Worm (Caenorhabditis elegans) whole organism, L2 larva: Measurements from ENCODE around the gene idpp-12.

Experiments
- R02D3.7 ChIP-seq: fragments of 150-350 bp; optimal IDR thresholded peaks from 2 replicates; lab custom pipeline; 2014; ENCODE audit warnings: missing biosample characterization, missing genetic modification characterization
- alr-1 ChIP-seq: fragments of 150-350 bp; optimal IDR thresholded peaks from 2 replicates; lab custom pipeline; 2014; ENCODE audit warnings: missing biosample characterization, missing genetic modification characterization
- blmp-1 ChIP-seq: sonication (generic microtip); optimal IDR thresholded peaks from 2 replicates; lab custom pipeline; 2017; ENCODE audit warnings: missing genetic modification characterization, mild to moderate bottlenecking, missing compliant biosample characterization, antibody characterized with exemption, moderate library complexity; ENCODE audit not compliant: insufficient read depth
- fos-1 ChIP-seq: fragments of 150-350 bp; optimal IDR thresholded peaks from 2 replicates; lab custom pipeline; 2014; ENCODE audit warnings: missing biosample characterization, missing genetic modification characterization
- lin-39 ChIP-seq: fragments of 150-350 bp; optimal IDR thresholded peaks from 2 replicates; lab custom pipeline; 2014; ENCODE audit warnings: missing biosample characterization, missing genetic modification reagents, missing genetic modification characterization
- mdl-1 ChIP-seq, 2 experiments: fragments of 150-350 bp in 1 of 2; sonication (generic microtip) in 1 of 2; optimal IDR thresholded peaks; 2 replicates each; lab custom pipeline; 2017; ENCODE audit warnings: missing biosample characterization in 2 of 2, missing genetic modification characterization in 2 of 2
- nhr-11 ChIP-seq: fragments of 150-350 bp; optimal IDR thresholded peaks from 2 replicates; lab custom pipeline; 2014; ENCODE audit warnings: missing biosample characterization, missing genetic modification characterization
- nhr-21 ChIP-seq: fragments of 150-350 bp; optimal IDR thresholded peaks from 2 replicates; lab custom pipeline; 2014; ENCODE audit warnings: missing biosample characterization, missing genetic modification characterization
- nhr-25 ChIP-seq: fragments of 150-350 bp; sonication (generic microtip); optimal IDR thresholded peaks from 3 replicates; lab custom pipeline; 2014; ENCODE audit warnings: missing biosample characterization, missing genetic modification characterization
- snpc-4 ChIP-seq: fragments of 150-350 bp; optimal IDR thresholded peaks from 2 replicates; lab custom pipeline; 2014; ENCODE audit warnings: missing biosample characterization, missing genetic modification characterization
- unc-62 ChIP-seq: fragments of 150-350 bp; optimal IDR thresholded peaks from 2 replicates; lab custom pipeline; 2014; ENCODE audit warnings: missing biosample characterization, missing genetic modification reagents, missing genetic modification characterization
- zag-1 ChIP-seq: fragments of 150-350 bp; optimal IDR thresholded peaks from 2 replicates; lab custom pipeline; 2014; ENCODE audit warnings: missing biosample characterization, missing genetic modification characterization
- ztf-4 ChIP-seq: fragments of 150-350 bp; optimal IDR thresholded peaks from 2 replicates; lab custom pipeline; 2014; ENCODE audit warnings: missing biosample characterization, missing genetic modification characterization

- TF ChIP-seq unc-62: no peak
- TF ChIP-seq ztf-4 (tag; lab: Kevin White, UChicago): no peak
- no peak for TF ChIP-seq alr-1 (tag; lab: Kevin White, UChicago)
- no peak for TF ChIP-seq nhr-25 (tag; lab: Kevin White, UChicago)
- TF ChIP-seq R02D3.7 (tag; lab: Kevin White, UChicago): no peak
- no peak for TF ChIP-seq mdl-1 (tag; optimal IDR thresholded peaks at IDR 0.05; lab: Kevin White, UChicago)
- TF ChIP-seq nhr-21 (tag; lab: Kevin White, UChicago): no peak
- TF ChIP-seq nhr-11 (tag; lab: Kevin White, UChicago): no peak
- TF ChIP-seq lin-39 (tag; lab: Kevin White, UChicago): no peak
- no peak for TF ChIP-seq blmp-1 (tag; lab: Kevin White, UChicago)
- no peak for TF ChIP-seq zag-1 (tag; lab: Kevin White, UChicago)
- no peak for TF ChIP-seq snpc-4 (tag; lab: Kevin White, UChicago)
- TF ChIP-seq fos-1 (tag; lab: Kevin White, UChicago): no peak
These were observed 14.6 kb upstream of the idpp-12 start, which contains the start of gene gcy-23 for ce11 chrIV:3289237-3289636.
